Fruit fly (Drosophila melanogaster) Kc167 (cell line): ENCODE measurements around the gene CG12231.

Experiments used
- Myc ChIP-seq: fragments of >200 bp; optimal IDR thresholded peaks from 2 replicates; lab custom pipeline; 2017; ENCODE audit warnings: missing external identifiers
- Sin3A ChIP-seq: fragments of >200 bp; optimal IDR thresholded peaks from 2 replicates; lab custom pipeline; 2018; ENCODE audit warnings: missing external identifiers
- h ChIP-seq: fragments of >200 bp; optimal IDR thresholded peaks from 3 replicates; lab custom pipeline; 2018; ENCODE audit warnings: missing external identifiers
- insv ChIP-seq: fragments of >200 bp; optimal IDR thresholded peaks from 3 replicates; lab custom pipeline; 2018; ENCODE audit warnings: missing external identifiers
- psq ChIP-seq: fragments of >200 bp; optimal IDR thresholded peaks from 2 replicates; lab custom pipeline; 2017; ENCODE audit warnings: missing external identifiers
- ttk ChIP-seq: sonication (Bioruptor generic); optimal IDR thresholded peaks from 2 replicates; lab custom pipeline; 2017; ENCODE audit warnings: missing external identifiers

dm6 chrX:19495611-19496583 is 35.6 kb downstream of the CG12231 start:
- TF ChIP-seq h (lab: Kevin White, UChicago), result no peak
- no peak for TF ChIP-seq insv (lab: Kevin White, UChicago)
- TF ChIP-seq psq (lab: Kevin White, UChicago), result no peak
- TF ChIP-seq ttk (lab: Kevin White, UChicago), result no peak
- TF ChIP-seq Sin3A (lab: Kevin White, UChicago), result no peak
- no peak for TF ChIP-seq Myc (lab: Kevin White, UChicago)
